Worm (Caenorhabditis elegans) whole organism, L3 larva: Measurements from ENCODE around the gene ZC190.5.
A peak's percentile ranks its signal among the peaks of the same experiment; 100 is the strongest.

Experiments
- ZK546.5 ChIP-seq: sonication (generic microtip); optimal IDR thresholded peaks from 2 replicates; lab custom pipeline; 2017; ENCODE audit warnings: missing biosample characterization, missing genetic modification characterization
- aly-2 ChIP-seq: fragments of 150-350 bp; optimal IDR thresholded peaks from 2 replicates; lab custom pipeline; 2014; ENCODE audit warnings: missing biosample characterization, missing genetic modification characterization
- ama-1 ChIP-seq: fragments of 150-350 bp; optimal IDR thresholded peaks from 2 replicates; lab custom pipeline; 2018
- ceh-16 ChIP-seq: sonication (generic microtip); optimal IDR thresholded peaks from 2 replicates; lab custom pipeline; 2017; ENCODE audit warnings: missing biosample characterization, missing genetic modification characterization
- ceh-28 ChIP-seq: fragments of 150-350 bp; optimal IDR thresholded peaks from 2 replicates; lab custom pipeline; 2014; ENCODE audit warnings: missing biosample characterization, missing genetic modification reagents, missing genetic modification characterization
- ceh-82 ChIP-seq: fragments of 150-350 bp; optimal IDR thresholded peaks from 2 replicates; lab custom pipeline; 2014; ENCODE audit warnings: missing biosample characterization, missing genetic modification characterization
- ceh-9 ChIP-seq: sonication (generic microtip); optimal IDR thresholded peaks from 2 replicates; lab custom pipeline; 2018; ENCODE audit warnings: missing biosample characterization, missing genetic modification characterization
- egl-5 ChIP-seq: fragments of 150-350 bp; optimal IDR thresholded peaks from 2 replicates; lab custom pipeline; 2017; ENCODE audit warnings: missing biosample characterization, missing genetic modification reagents, missing genetic modification characterization, inconsistent platforms
- elt-1 ChIP-seq: fragments of 150-350 bp; optimal IDR thresholded peaks from 2 replicates; lab custom pipeline; 2014; ENCODE audit warnings: missing biosample characterization, missing genetic modification characterization
- elt-2 ChIP-seq: sonication (generic microtip); optimal IDR thresholded peaks from 2 replicates; lab custom pipeline; 2016; ENCODE audit warnings: missing genetic modification reagents, mild to moderate bottlenecking, missing genetic modification characterization, missing compliant biosample characterization
- elt-3 ChIP-seq, 3 experiments: fragments of 150-350 bp in 1 of 3; sonication (generic microtip) in 2 of 3; optimal IDR thresholded peaks; 2 replicates in 2 of 3; 4 replicates in 1 of 3; lab custom pipeline; 2014 to 2017; ENCODE audit warnings: missing biosample characterization in 3 of 3, missing genetic modification characterization in 3 of 3
- eor-1 ChIP-seq, 2 experiments: fragments of 150-350 bp; optimal IDR thresholded peaks; 2 replicates each; lab custom pipeline; 2014 to 2018; ENCODE audit warnings: missing biosample characterization in 2 of 2, missing genetic modification characterization in 2 of 2
- fkh-10 ChIP-seq: sonication (generic microtip); optimal IDR thresholded peaks from 2 replicates; lab custom pipeline; 2017; ENCODE audit warnings: missing biosample characterization, missing genetic modification reagents, missing genetic modification characterization
- fkh-2 ChIP-seq: fragments of 150-350 bp; optimal IDR thresholded peaks from 2 replicates; lab custom pipeline; 2014; ENCODE audit warnings: missing biosample characterization, missing genetic modification reagents, missing genetic modification characterization
- fos-1 ChIP-seq: fragments of 150-350 bp; optimal IDR thresholded peaks from 2 replicates; lab custom pipeline; 2014; ENCODE audit warnings: missing biosample characterization, missing genetic modification characterization
- hmg-11 ChIP-seq: sonication (generic microtip); optimal IDR thresholded peaks from 2 replicates; lab custom pipeline; 2016; ENCODE audit warnings: missing genetic modification characterization, missing compliant biosample characterization
- jun-1 ChIP-seq: fragments of 150-350 bp; optimal IDR thresholded peaks from 2 replicates; lab custom pipeline; 2014; ENCODE audit warnings: missing biosample characterization, missing genetic modification reagents, missing genetic modification characterization
- lin-15B ChIP-seq: fragments of 150-350 bp; optimal IDR thresholded peaks from 2 replicates; lab custom pipeline; 2014; ENCODE audit warnings: missing biosample characterization, missing genetic modification characterization
- lin-39 ChIP-seq: fragments of 150-350 bp; optimal IDR thresholded peaks from 2 replicates; lab custom pipeline; 2018; ENCODE audit warnings: missing biosample characterization, missing genetic modification reagents, missing genetic modification characterization
- lsy-12 ChIP-seq: sonication (generic microtip); optimal IDR thresholded peaks from 2 replicates; lab custom pipeline; 2016; ENCODE audit warnings: mild to moderate bottlenecking, missing genetic modification characterization, missing compliant biosample characterization
- nfya-1 ChIP-seq: sonication (generic microtip); optimal IDR thresholded peaks from 2 replicates; lab custom pipeline; 2017; ENCODE audit warnings: missing genetic modification characterization, mild to moderate bottlenecking, missing compliant biosample characterization, antibody characterized with exemption, moderate library complexity; ENCODE audit not compliant: insufficient read depth
- nhr-11 ChIP-seq: fragments of 150-350 bp; optimal IDR thresholded peaks from 2 replicates; lab custom pipeline; 2014; ENCODE audit warnings: missing biosample characterization, missing genetic modification characterization
- nhr-23 ChIP-seq: fragments of 150-350 bp; optimal IDR thresholded peaks from 2 replicates; lab custom pipeline; 2014; ENCODE audit warnings: missing biosample characterization, missing genetic modification reagents, missing genetic modification characterization
- nhr-237 ChIP-seq: fragments of 150-350 bp; optimal IDR thresholded peaks from 2 replicates; lab custom pipeline; 2014; ENCODE audit warnings: missing biosample characterization, missing genetic modification characterization
- nhr-25 ChIP-seq: sonication (generic microtip); optimal IDR thresholded peaks from 2 replicates; lab custom pipeline; 2017; ENCODE audit warnings: missing biosample characterization, missing genetic modification characterization
- nhr-28 ChIP-seq: fragments of 150-350 bp; optimal IDR thresholded peaks from 2 replicates; lab custom pipeline; 2014; ENCODE audit warnings: missing biosample characterization, missing genetic modification characterization
- nhr-43 ChIP-seq: sonication (generic microtip); optimal IDR thresholded peaks from 2 replicates; lab custom pipeline; 2016; ENCODE audit warnings: mild to moderate bottlenecking, missing genetic modification characterization, missing compliant biosample characterization; ENCODE audit not compliant: poor library complexity, severe bottlenecking
- nhr-67 ChIP-seq: fragments of 150-350 bp; optimal IDR thresholded peaks from 2 replicates; lab custom pipeline; 2014; ENCODE audit warnings: missing biosample characterization, missing genetic modification characterization
- nhr-76 ChIP-seq: fragments of 150-350 bp; sonication (generic microtip); optimal IDR thresholded peaks from 5 replicates; lab custom pipeline; 2014; ENCODE audit warnings: missing biosample characterization, missing genetic modification characterization
- nhr-77 ChIP-seq: fragments of 150-350 bp; optimal IDR thresholded peaks from 2 replicates; lab custom pipeline; 2014; ENCODE audit warnings: missing biosample characterization, missing genetic modification characterization
- pha-4 ChIP-seq: fragments of 150-350 bp; optimal IDR thresholded peaks from 2 replicates; lab custom pipeline; 2014; ENCODE audit warnings: missing biosample characterization, missing genetic modification reagents, missing genetic modification characterization
- pqm-1 ChIP-seq: fragments of 150-350 bp; optimal IDR thresholded peaks from 2 replicates; lab custom pipeline; 2017; ENCODE audit warnings: missing biosample characterization, missing genetic modification characterization, inconsistent platforms
- sea-2 ChIP-seq: fragments of 150-350 bp; sonication (generic microtip); optimal IDR thresholded peaks from 4 replicates; lab custom pipeline; 2014; ENCODE audit warnings: missing biosample characterization, missing genetic modification reagents, missing genetic modification characterization
- skn-1 ChIP-seq: fragments of 150-350 bp; optimal IDR thresholded peaks from 2 replicates; lab custom pipeline; 2014; ENCODE audit warnings: missing biosample characterization, missing genetic modification characterization
- snpc-4 ChIP-seq: fragments of 150-350 bp; optimal IDR thresholded peaks from 2 replicates; lab custom pipeline; 2014; ENCODE audit warnings: missing biosample characterization, missing genetic modification characterization
- tbx-2 ChIP-seq: sonication (generic microtip); optimal IDR thresholded peaks from 2 replicates; lab custom pipeline; 2016; ENCODE audit warnings: mild to moderate bottlenecking, missing genetic modification characterization, missing compliant biosample characterization
- unc-62 ChIP-seq: fragments of 150-350 bp; sonication (generic microtip); optimal IDR thresholded peaks from 4 replicates; lab custom pipeline; 2014; ENCODE audit warnings: missing biosample characterization, missing genetic modification reagents, missing genetic modification characterization
- zag-1 ChIP-seq: fragments of 150-350 bp; optimal IDR thresholded peaks from 2 replicates; lab custom pipeline; 2014; ENCODE audit warnings: missing biosample characterization, missing genetic modification characterization
- ztf-4 ChIP-seq: fragments of 150-350 bp; optimal IDR thresholded peaks from 2 replicates; lab custom pipeline; 2014; ENCODE audit warnings: missing biosample characterization, missing genetic modification characterization

Gene ZC190.5

DNA sequence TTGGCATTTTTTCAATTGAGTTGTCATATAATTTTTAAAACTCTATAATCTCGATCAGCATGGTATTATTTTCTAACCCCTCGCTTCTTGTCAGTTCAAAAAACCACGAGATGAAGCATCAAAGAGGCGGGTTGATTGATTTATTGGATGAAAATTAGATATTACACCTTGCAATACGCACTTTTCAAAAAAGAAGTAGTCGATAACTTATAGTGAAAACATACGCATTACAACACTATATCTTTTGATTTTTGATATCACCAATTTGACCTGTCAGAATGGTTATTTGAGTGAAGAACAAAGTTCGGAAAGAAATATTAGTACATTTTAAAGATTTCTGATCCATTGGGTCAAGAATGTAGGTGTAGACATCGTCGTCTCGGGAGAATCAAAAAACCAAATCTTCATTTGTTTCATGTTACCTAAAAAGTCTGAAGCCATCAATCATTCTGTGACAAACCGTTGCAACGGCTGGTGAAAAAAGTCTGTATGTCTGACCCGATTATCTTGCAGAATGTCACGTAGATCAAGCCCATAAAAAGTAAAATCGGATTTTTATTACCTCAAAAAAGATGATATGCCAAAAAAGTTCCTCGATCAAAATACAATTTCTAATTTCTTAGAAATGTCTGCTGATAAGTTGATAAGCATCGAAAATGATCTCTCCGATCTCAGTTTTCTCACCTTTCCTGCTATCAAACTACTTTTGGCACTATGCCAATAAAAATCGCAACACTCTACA, 20.1 kb downstream of the ZC190.5 start:
- peak; percentile 22 for TF ChIP-seq nfya-1 (tag; lab: Kevin White, UChicago)
- TF ChIP-seq skn-1: no peak
- no peak for TF ChIP-seq lin-39
- TF ChIP-seq nhr-11 (tag; lab: Kevin White, UChicago): no peak
- TF ChIP-seq sea-2 (GFP tag; lab: Kevin White, UChicago): no peak
- no peak for TF ChIP-seq snpc-4
- no peak for TF ChIP-seq egl-5 (tag; lab: Kevin White, UChicago)
- TF ChIP-seq eor-1 (tag; optimal IDR thresholded peaks at IDR 0.05; lab: Kevin White, UChicago): no peak
- TF ChIP-seq fos-1 (tag; lab: Kevin White, UChicago): no peak
- no peak for TF ChIP-seq nhr-43
- no peak for TF ChIP-seq fkh-10 (GFP tag; lab: Kevin White, UChicago)
- no peak for TF ChIP-seq ztf-4 (tag; lab: Kevin White, UChicago)
- peak; percentile 81 for TF ChIP-seq unc-62
- no peak for TF ChIP-seq fkh-2 (tag; lab: Kevin White, UChicago)
- TF ChIP-seq nhr-76 (tag; lab: Kevin White, UChicago): peak; percentile 19
- TF ChIP-seq nhr-23 (tag; lab: Kevin White, UChicago): peak; percentile 75
- TF ChIP-seq elt-3 (tag; optimal IDR thresholded peaks at IDR 0.05; lab: Kevin White, UChicago): peak in 2 of 3 experiments; percentile 34 to 80
- TF ChIP-seq nhr-28 (tag; lab: Kevin White, UChicago): no peak
- no peak for TF ChIP-seq nhr-77 (tag; lab: Kevin White, UChicago)
- no peak for TF ChIP-seq ceh-16 (tag; lab: Kevin White, UChicago)
- TF ChIP-seq ceh-28: no peak
- no peak for TF ChIP-seq ceh-82 (tag; lab: Kevin White, UChicago)
- TF ChIP-seq pqm-1 (tag; lab: Kevin White, UChicago): peak; percentile 71
- TF ChIP-seq nhr-25 (tag; lab: Kevin White, UChicago): peak; percentile 55
- TF ChIP-seq elt-2 (tag; lab: Kevin White, UChicago): peak; percentile 82
- no peak for TF ChIP-seq elt-1

DNA sequence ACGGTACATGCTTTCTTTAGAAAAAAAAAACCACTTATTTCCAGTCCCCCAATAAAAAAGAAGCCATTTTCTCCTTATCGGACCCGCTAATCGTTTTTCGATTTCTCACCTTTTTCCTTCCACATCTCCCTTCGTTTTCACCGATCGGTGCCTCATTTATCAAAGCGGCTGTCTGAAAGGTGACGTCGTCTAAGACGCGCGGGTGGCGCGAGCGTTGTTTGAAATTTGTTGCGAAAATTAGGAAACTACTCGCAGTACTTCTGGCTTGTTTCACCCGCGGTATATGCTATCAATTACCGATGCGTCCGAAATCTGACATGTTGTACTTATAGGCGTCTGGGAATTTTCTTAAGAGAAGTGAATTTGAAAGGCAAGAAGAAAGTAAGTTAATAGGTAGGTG, 21.2 kb downstream of the ZC190.5 start:
- TF ChIP-seq nhr-67 (tag; lab: Kevin White, UChicago) (no peak), ceh-16 (tag; lab: Kevin White, UChicago) (no peak), tbx-2 (tag; lab: Kevin White, UChicago) (no peak), ceh-9 (tag; lab: Kevin White, UChicago) (no peak), nhr-23 (tag; lab: Kevin White, UChicago) (peak; percentile 4), unc-62 (peak; percentile 65), pha-4 (tag; lab: Kevin White, UChicago) (no peak), nhr-25 (tag; lab: Kevin White, UChicago) (peak; percentile 84), nhr-76 (tag; lab: Kevin White, UChicago) (no peak), nhr-11 (tag; lab: Kevin White, UChicago) (no peak), elt-3 (tag; optimal IDR thresholded peaks at IDR 0.05; lab: Kevin White, UChicago) (no peak), ZK546.5 (no peak), zag-1 (tag; lab: Kevin White, UChicago) (no peak), aly-2 (tag; lab: Kevin White, UChicago) (no peak), hmg-11 (tag; lab: Kevin White, UChicago) (no peak), nfya-1 (tag; lab: Kevin White, UChicago) (no peak), ceh-82 (tag; lab: Kevin White, UChicago) (no peak), elt-1 (peak; percentile 67), nhr-237 (tag; lab: Kevin White, UChicago) (no peak), pqm-1 (tag; lab: Kevin White, UChicago) (no peak), egl-5 (tag; lab: Kevin White, UChicago) (no peak), sea-2 (GFP tag; lab: Kevin White, UChicago) (no peak), lin-39 (peak; percentile 77), ztf-4 (tag; lab: Kevin White, UChicago) (no peak), skn-1 (no peak)
- TF ChIP-seq, all 47 proteins: peak for 5

DNA sequence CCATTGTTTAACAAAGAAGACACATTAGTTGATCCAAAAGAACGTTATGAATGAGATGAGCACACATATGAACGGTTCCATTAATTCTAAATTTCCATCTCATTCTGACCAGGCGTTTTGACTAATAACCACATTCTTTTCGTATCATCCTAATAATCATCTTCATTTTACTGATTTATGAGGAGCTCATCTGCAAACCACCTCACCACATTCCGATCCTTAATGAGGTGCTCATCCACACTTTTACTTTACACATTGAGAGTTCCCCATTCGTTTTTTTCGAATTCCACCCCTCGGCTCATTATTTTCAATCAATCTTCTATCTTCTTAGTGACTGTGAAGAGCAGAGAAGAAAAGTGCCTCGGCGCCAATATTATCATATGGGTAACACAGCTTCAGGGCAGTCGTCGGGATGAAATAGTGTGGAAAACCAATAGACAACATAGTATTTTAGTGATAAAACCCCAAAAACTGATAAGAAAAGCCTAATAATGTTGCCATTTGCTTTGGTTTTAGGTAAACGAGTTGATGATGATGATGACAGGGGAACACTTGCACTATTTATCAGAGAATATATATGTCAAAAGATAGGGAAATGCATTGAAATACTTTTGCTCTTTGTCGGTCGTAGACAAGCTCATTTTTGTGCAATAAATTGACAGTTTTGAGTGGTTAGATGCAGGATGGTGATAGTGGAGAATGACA, 22.2 kb downstream of the ZC190.5 start:
- TF ChIP-seq skn-1 (peak; percentile 86), nhr-25 (tag; lab: Kevin White, UChicago) (no peak), elt-2 (tag; lab: Kevin White, UChicago) (peak; percentile 100), ceh-28 (no peak), nhr-77 (tag; lab: Kevin White, UChicago) (no peak), pha-4 (tag; lab: Kevin White, UChicago) (peak; percentile 75), egl-5 (tag; lab: Kevin White, UChicago) (no peak), lin-15B (no peak), unc-62 (no peak), ama-1 (lab: Kevin White, UChicago) (no peak), nhr-43 (no peak), lsy-12 (tag; lab: Kevin White, UChicago) (peak; percentile 33), pqm-1 (tag; lab: Kevin White, UChicago) (peak; percentile 100), ceh-9 (tag; lab: Kevin White, UChicago) (no peak), hmg-11 (tag; lab: Kevin White, UChicago) (no peak), jun-1 (tag; lab: Kevin White, UChicago) (peak; percentile 87)
